Fruit fly (Drosophila melanogaster): Measurements from ENCODE around the gene CG32071.

The CG32071 gene

DNA sequence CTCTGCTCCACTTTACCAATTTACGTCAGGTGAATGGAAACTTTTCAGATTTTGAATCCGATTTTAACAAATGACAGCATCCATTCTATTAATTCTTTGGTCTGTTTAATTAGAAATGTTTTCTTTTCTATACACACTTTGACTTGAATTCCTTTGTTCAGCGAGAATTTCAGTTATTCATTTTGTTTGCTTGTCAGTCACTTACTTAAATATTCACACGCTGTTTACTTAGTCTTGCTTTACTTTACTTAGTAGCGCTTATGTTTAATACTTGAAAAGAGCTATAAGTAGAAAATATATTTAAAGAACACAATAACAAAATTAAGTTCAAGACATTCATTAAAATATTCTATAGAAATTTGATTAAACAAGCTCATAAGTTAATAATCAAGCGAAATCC lies 3.8 kb upstream of the CG32071 start, which contains the start of gene CG32073 (continued):
- TF ChIP-seq Fer2 (tag; optimal IDR thresholded peaks at IDR 0.05) (no peak), CG7372 (GFP tag; IDR thresholded peaks at IDR 0.05) (no peak), CG13624 (GFP tag; optimal IDR thresholded peaks at IDR 0.05) (no peak), Kr (GFP tag; optimal IDR thresholded peaks at IDR 0.05) (no peak), CG3407 (GFP tag; optimal IDR thresholded peaks at IDR 0.05) (peak; percentile 26), CG10543 (GFP tag; optimal IDR thresholded peaks at IDR 0.05) (peak; percentile 40), CG1792 (GFP tag; optimal IDR thresholded peaks at IDR 0.05) (peak; percentile 52), CG10274 (GFP tag; optimal IDR thresholded peaks at IDR 0.05) (no peak), Myb (GFP tag; optimal IDR thresholded peaks at IDR 0.05) (no peak), usp (GFP tag; optimal IDR thresholded peaks at IDR 0.05) (no peak), TFAM (GFP tag; optimal IDR thresholded peaks at IDR 0.05) (no peak), Dp (GFP tag; optimal IDR thresholded peaks at IDR 0.05) (no peak), Ets97D (GFP tag; optimal IDR thresholded peaks at IDR 0.05) (no peak), p53 (GFP tag; optimal IDR thresholded peaks at IDR 0.05) (no peak), Bdp1 (GFP tag; optimal IDR thresholded peaks at IDR 0.05) (no peak), Antp (GFP tag; optimal IDR thresholded peaks at IDR 0.05) (no peak), CG2678 (tag; optimal IDR thresholded peaks at IDR 0.05) (no peak), Dbx (GFP tag; IDR thresholded peaks at IDR 0.05) (peak; percentile 25; the same call in 1 of the 3 replicates), fd96Cb (tag; optimal IDR thresholded peaks at IDR 0.05) (peak; percentile 28), CG7963 (GFP tag; IDR thresholded peaks at IDR 0.05; ENCODE audit: partially characterized antibody) (no peak), CG7556 (GFP tag; optimal IDR thresholded peaks at IDR 0.05) (peak; percentile 17), Sry-β (GFP tag; optimal IDR thresholded peaks at IDR 0.05) (peak; percentile 16), nerfin-1 (tag; optimal IDR thresholded peaks at IDR 0.05) (no peak), vfl (GFP tag; optimal IDR thresholded peaks at IDR 0.05) (no peak), C15 (GFP tag; IDR thresholded peaks at IDR 0.05) (peak; percentile 22; the same call in 1 of the 3 replicates), CG2120 (GFP tag; optimal IDR thresholded peaks at IDR 0.05) (no peak), gsb-n (tag; optimal IDR thresholded peaks at IDR 0.05) (no peak), CG33213 (GFP tag; optimal IDR thresholded peaks at IDR 0.05) (peak; percentile 34), CG30020 (tag; optimal IDR thresholded peaks at IDR 0.05) (no peak), Dip2 (GFP tag; IDR thresholded peaks at IDR 0.05) (no peak), Meics (GFP tag; optimal IDR thresholded peaks at IDR 0.05) (peak; percentile 17), CG7928 (GFP tag; optimal IDR thresholded peaks at IDR 0.05) (no peak), CG8924 (tag; optimal IDR thresholded peaks at IDR 0.05) (peak; percentile 9), CG9609 (GFP tag; optimal IDR thresholded peaks at IDR 0.05) (no peak), Stat92E (GFP tag; optimal IDR thresholded peaks at IDR 0.05) (no peak), sob (GFP tag; IDR thresholded peaks at IDR 0.05) (peak; percentile 40; the same call in 1 of the 2 replicates), CG11695 (GFP tag; IDR thresholded peaks at IDR 0.05) (0 out of 3 replicates have a peak, but pooled peaks have one; percentile 20), CG8765 (GFP tag; IDR thresholded peaks at IDR 0.05) (no peak), CG12071 (GFP tag; optimal IDR thresholded peaks at IDR 0.05) (peak; percentile 75), ttk (GFP tag; IDR thresholded peaks at IDR 0.05) (no peak), jing (GFP tag; optimal IDR thresholded peaks at IDR 0.05) (no peak), D19A (tag; optimal IDR thresholded peaks at IDR 0.05) (peak; percentile 48), CG31388 (GFP tag; optimal IDR thresholded peaks at IDR 0.05) (no peak), CG12155 (GFP tag; optimal IDR thresholded peaks at IDR 0.05) (no peak), lbe (GFP tag; optimal IDR thresholded peaks at IDR 0.05) (no peak), tap (tag; optimal IDR thresholded peaks at IDR 0.05) (peak; percentile 36), gfzf (GFP tag; optimal IDR thresholded peaks at IDR 0.05) (no peak), CG2875 (GFP tag; optimal IDR thresholded peaks at IDR 0.05) (peak; percentile 29), sim (GFP tag; IDR thresholded peaks at IDR 0.05) (no peak), ERR (GFP tag; optimal IDR thresholded peaks at IDR 0.05) (no peak), dmrt11E (tag; optimal IDR thresholded peaks at IDR 0.05) (no peak), CG17186 (GFP tag; optimal IDR thresholded peaks at IDR 0.05) (no peak)

Measured in whole organism, embryonic.